ENCODE assay signal across 4 worm cellular contexts in the genomic region with DNA sequence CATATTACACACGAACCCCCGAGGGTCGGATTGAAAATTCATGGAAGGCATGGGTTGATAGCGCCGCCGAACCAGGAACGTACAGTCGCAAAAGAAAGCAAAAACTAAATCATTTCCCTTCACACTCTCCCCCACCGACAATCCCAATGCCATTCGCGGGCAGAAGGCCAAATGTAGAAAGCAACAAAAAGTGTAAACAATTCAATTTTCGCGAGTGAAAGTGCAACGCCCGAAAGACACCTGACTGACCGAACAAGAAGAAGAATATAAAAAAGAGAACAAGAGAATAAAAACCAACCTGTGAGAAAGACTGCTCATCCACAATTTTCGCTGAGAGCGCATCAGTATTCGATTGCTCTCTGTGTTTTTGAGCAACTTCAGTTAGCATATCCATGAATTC.
TF ChIP-seq lines count a peak whose summit lies in the region.

No protein-coding gene starts in this region.

TF ChIP-seq in whole organism, L1 larva, 84 proteins besides CTCF, POLR2A, EP300 and RAD21 (continued from another document):
- peak; percentile 100 for TF ChIP-seq blmp-1 (tag; optimal IDR thresholded peaks at IDR 0.05; lab: Kevin White, UChicago)
- peak; percentile 27 for TF ChIP-seq nhr-20 (tag; optimal IDR thresholded peaks at IDR 0.05; lab: Kevin White, UChicago)
- TF ChIP-seq lsy-2 (tag; optimal IDR thresholded peaks at IDR 0.05; lab: Kevin White, UChicago) = peak; percentile 5 to 24

TF ChIP-seq in whole organism, L2 larva, 48 proteins besides CTCF, POLR2A, EP300 and RAD21 (continued from another document):
- TF ChIP-seq ama-1 (optimal IDR thresholded peaks at IDR 0.05; lab: Kevin White, UChicago) = peak; percentile 68
- TF ChIP-seq zag-1 (tag; optimal IDR thresholded peaks at IDR 0.05; lab: Kevin White, UChicago) = no peak
- no peak for TF ChIP-seq nhr-23 (tag; optimal IDR thresholded peaks at IDR 0.05; lab: Kevin White, UChicago)
- TF ChIP-seq nhr-25 (tag; optimal IDR thresholded peaks at IDR 0.05; lab: Kevin White, UChicago) = peak; percentile 85
- no peak for TF ChIP-seq peb-1 (tag; optimal IDR thresholded peaks at IDR 0.05; lab: Kevin White, UChicago)
- no peak for TF ChIP-seq skn-1 (tag; optimal IDR thresholded peaks at IDR 0.05; lab: Kevin White, UChicago)
- no peak for TF ChIP-seq sem-4 (tag; optimal IDR thresholded peaks at IDR 0.05; lab: Kevin White, UChicago)
- TF ChIP-seq nhr-77 (tag; optimal IDR thresholded peaks at IDR 0.05; lab: Kevin White, UChicago) = no peak
- no peak for TF ChIP-seq ztf-1 (GFP tag; conservative IDR thresholded peaks at IDR 0.05; lab: Robert Waterston, UW)
- no peak for TF ChIP-seq mdl-1 (tag; optimal IDR thresholded peaks at IDR 0.05; lab: Kevin White, UChicago)
- no peak for TF ChIP-seq nhr-6 (tag; optimal IDR thresholded peaks at IDR 0.05; lab: Kevin White, UChicago)
- TF ChIP-seq R02D3.7 (tag; optimal IDR thresholded peaks at IDR 0.05; lab: Kevin White, UChicago) = no peak
- no peak for TF ChIP-seq nhr-237 (tag; optimal IDR thresholded peaks at IDR 0.05; lab: Kevin White, UChicago)
- TF ChIP-seq unc-39 (tag; optimal IDR thresholded peaks at IDR 0.05; lab: Kevin White, UChicago) = no peak
- TF ChIP-seq Y55F3AM.14 (GFP tag; optimal IDR thresholded peaks at IDR 0.05; lab: Kevin White, UChicago) = peak; percentile 60
- peak; percentile 47 for TF ChIP-seq sma-3 (GFP tag; optimal IDR thresholded peaks at IDR 0.05; lab: Kevin White, UChicago)
- no peak for TF ChIP-seq mab-5 (tag; optimal IDR thresholded peaks at IDR 0.05; lab: Kevin White, UChicago)
- TF ChIP-seq aly-2 (tag; optimal IDR thresholded peaks at IDR 0.05; lab: Kevin White, UChicago) = no peak
- TF ChIP-seq elt-3 (tag; optimal IDR thresholded peaks at IDR 0.05; lab: Kevin White, UChicago) = no peak
- peak; percentile 40 for TF ChIP-seq crh-2 (tag; optimal IDR thresholded peaks at IDR 0.05; lab: Kevin White, UChicago)
- TF ChIP-seq sma-9 (GFP tag; optimal IDR thresholded peaks at IDR 0.05; lab: Kevin White, UChicago) = peak; percentile 64
- TF ChIP-seq sma-9 (tag; optimal IDR thresholded peaks at IDR 0.05; lab: Kevin White, UChicago) = no peak
- no peak for TF ChIP-seq elt-1 (tag; optimal IDR thresholded peaks at IDR 0.05; lab: Kevin White, UChicago)
- TF ChIP-seq ztf-11 (tag; optimal IDR thresholded peaks at IDR 0.05; lab: Kevin White, UChicago) = no peak
- no peak for TF ChIP-seq lin-11 (tag; optimal IDR thresholded peaks at IDR 0.05; lab: Kevin White, UChicago)
- peak; percentile 11 for TF ChIP-seq C34F6.9 (tag; optimal IDR thresholded peaks at IDR 0.05; lab: Kevin White, UChicago)
- TF ChIP-seq ztf-4 (tag; optimal IDR thresholded peaks at IDR 0.05; lab: Kevin White, UChicago) = no peak
- TF ChIP-seq ceh-16 (tag; optimal IDR thresholded peaks at IDR 0.05; lab: Kevin White, UChicago) = no peak
- TF ChIP-seq lsy-2 (tag; optimal IDR thresholded peaks at IDR 0.05; lab: Kevin White, UChicago) = peak in 1 of 2 experiments; percentile 34
- TF ChIP-seq snpc-4 (tag; optimal IDR thresholded peaks at IDR 0.05; lab: Kevin White, UChicago) = no peak
- TF ChIP-seq alr-1 (tag; optimal IDR thresholded peaks at IDR 0.05; lab: Kevin White, UChicago) = no peak

TF ChIP-seq in whole organism, L3 larva, 47 proteins besides CTCF, POLR2A, EP300 and RAD21 (continued from another document):
- no peak for TF ChIP-seq pqm-1 (tag; optimal IDR thresholded peaks at IDR 0.05; lab: Kevin White, UChicago)
- TF ChIP-seq elt-3 (tag; optimal IDR thresholded peaks at IDR 0.05; lab: Kevin White, UChicago) = no peak
- no peak for TF ChIP-seq fos-1 (tag; optimal IDR thresholded peaks at IDR 0.05; lab: Kevin White, UChicago)
- no peak for TF ChIP-seq daf-12 (tag; optimal IDR thresholded peaks at IDR 0.05; lab: Kevin White, UChicago)
- no peak for TF ChIP-seq elt-1 (tag; optimal IDR thresholded peaks at IDR 0.05; lab: Kevin White, UChicago)
- TF ChIP-seq tbx-2 (tag; optimal IDR thresholded peaks at IDR 0.05; lab: Kevin White, UChicago) = no peak
- TF ChIP-seq ZK546.5 (tag; optimal IDR thresholded peaks at IDR 0.05; lab: Kevin White, UChicago) = no peak
- TF ChIP-seq jun-1 (tag; optimal IDR thresholded peaks at IDR 0.05; lab: Kevin White, UChicago) = no peak
- TF ChIP-seq ceh-9 (tag; optimal IDR thresholded peaks at IDR 0.05; lab: Kevin White, UChicago) = no peak
- peak; percentile 35 for TF ChIP-seq nfya-1 (tag; optimal IDR thresholded peaks at IDR 0.05; lab: Kevin White, UChicago; ENCODE audit: insufficient read depth)
- TF ChIP-seq aly-2 (tag; optimal IDR thresholded peaks at IDR 0.05; lab: Kevin White, UChicago) = no peak
- no peak for TF ChIP-seq ztf-4 (tag; optimal IDR thresholded peaks at IDR 0.05; lab: Kevin White, UChicago)
- no peak for TF ChIP-seq nhr-77 (tag; optimal IDR thresholded peaks at IDR 0.05; lab: Kevin White, UChicago)
- TF ChIP-seq nhr-25 (tag; optimal IDR thresholded peaks at IDR 0.05; lab: Kevin White, UChicago) = peak; percentile 94
- no peak for TF ChIP-seq nhr-67 (tag; optimal IDR thresholded peaks at IDR 0.05; lab: Kevin White, UChicago)
- TF ChIP-seq snpc-4 (tag; optimal IDR thresholded peaks at IDR 0.05; lab: Kevin White, UChicago) = no peak
- peak; percentile 25 for TF ChIP-seq egl-27 (tag; optimal IDR thresholded peaks at IDR 0.05; lab: Kevin White, UChicago)
- no peak for TF ChIP-seq unc-62 (GFP tag; optimal IDR thresholded peaks at IDR 0.05; lab: Kevin White, UChicago)
- TF ChIP-seq ztf-11 (tag; optimal IDR thresholded peaks at IDR 0.05; lab: Kevin White, UChicago) = no peak
- no peak for TF ChIP-seq ceh-28 (tag; optimal IDR thresholded peaks at IDR 0.05; lab: Kevin White, UChicago)
- no peak for TF ChIP-seq nhr-12 (tag; optimal IDR thresholded peaks at IDR 0.05; lab: Kevin White, UChicago)
- no peak for TF ChIP-seq sea-2 (GFP tag; optimal IDR thresholded peaks at IDR 0.05; lab: Kevin White, UChicago)
- no peak for TF ChIP-seq nhr-11 (tag; optimal IDR thresholded peaks at IDR 0.05; lab: Kevin White, UChicago)
- no peak for TF ChIP-seq lin-15B (tag; optimal IDR thresholded peaks at IDR 0.05; lab: Kevin White, UChicago)
- TF ChIP-seq fkh-2 (tag; optimal IDR thresholded peaks at IDR 0.05; lab: Kevin White, UChicago) = no peak
- no peak for TF ChIP-seq zag-1 (tag; optimal IDR thresholded peaks at IDR 0.05; lab: Kevin White, UChicago)
- TF ChIP-seq fkh-10 (GFP tag; optimal IDR thresholded peaks at IDR 0.05; lab: Kevin White, UChicago) = no peak
- no peak for TF ChIP-seq nhr-237 (tag; optimal IDR thresholded peaks at IDR 0.05; lab: Kevin White, UChicago)
- no peak for TF ChIP-seq lin-39 (tag; optimal IDR thresholded peaks at IDR 0.05; lab: Kevin White, UChicago)
- no peak for TF ChIP-seq hmg-11 (tag; optimal IDR thresholded peaks at IDR 0.05; lab: Kevin White, UChicago)

TF ChIP-seq in whole organism, L4 larva, 104 proteins besides CTCF, POLR2A, EP300 and RAD21 (continued from another document):
- peak; percentile 67 for TF ChIP-seq nhr-28 (tag; optimal IDR thresholded peaks at IDR 0.05; lab: Kevin White, UChicago)
- peak; percentile 60 for TF ChIP-seq hlh-11 (tag; optimal IDR thresholded peaks at IDR 0.05; lab: Kevin White, UChicago)
- peak in 1 of 2 experiments; percentile 13 for TF ChIP-seq unc-62 (GFP tag; optimal IDR thresholded peaks at IDR 0.05 in 1 of 2; lab: Kevin White, UChicago)
- TF ChIP-seq unc-62 (tag; optimal IDR thresholded peaks at IDR 0.05; lab: Kevin White, UChicago) = no peak
- TF ChIP-seq daf-8 (GFP tag; IDR thresholded peaks at IDR 0.05; lab: Robert Waterston, UW) = no peak
- 0 out of 2 replicates have a peak, but pooled peaks have one; percentile 10 for TF ChIP-seq hmg-1.1 (GFP tag; IDR thresholded peaks at IDR 0.05; lab: Robert Waterston, UW)
- TF ChIP-seq php-3 (GFP tag; IDR thresholded peaks at IDR 0.05; lab: Robert Waterston, UW) = no peak
- peak; percentile 42 for TF ChIP-seq nhr-77 (tag; optimal IDR thresholded peaks at IDR 0.05; lab: Kevin White, UChicago)
- TF ChIP-seq mxl-3 (GFP tag; optimal IDR thresholded peaks at IDR 0.05; lab: Kevin White, UChicago) = peak; percentile 21
- TF ChIP-seq dmd-6 (GFP tag; IDR thresholded peaks at IDR 0.05; lab: Robert Waterston, UW) = peak; percentile 16; the same call in 1 of the 2 replicates
- no peak for TF ChIP-seq skn-1 (tag; optimal IDR thresholded peaks at IDR 0.05; lab: Kevin White, UChicago)
- peak in 1 of 2 experiments; percentile 40 for TF ChIP-seq lsy-2 (tag; optimal IDR thresholded peaks at IDR 0.05; lab: Kevin White, UChicago)
- 0 out of 2 replicates have a peak, but pooled peaks have one; percentile 28 for TF ChIP-seq D1046.2 (GFP tag; IDR thresholded peaks at IDR 0.05; lab: Robert Waterston, UW)
- TF ChIP-seq lin-38 (GFP tag; IDR thresholded peaks at IDR 0.05; lab: Robert Waterston, UW) = peak; percentile 29; the same call in 1 of the 2 replicates
